Worm (Caenorhabditis elegans) whole organism, L1 larva: ENCODE measurements around the gene R10E8.2.

Experiments used
- alr-1 ChIP-seq: fragments of 200-800 bp; sonication (Bioruptor generic); optimal IDR thresholded peaks from 2 replicates; lab custom pipeline; 2018; ENCODE audit warnings: borderline replicate concordance, mild to moderate bottlenecking, missing genetic modification characterization, missing compliant biosample characterization
- ama-1 ChIP-seq: fragments of 150-350 bp; optimal IDR thresholded peaks from 2 replicates; lab custom pipeline; 2014
- ceh-88 ChIP-seq: fragments of 200-800 bp; sonication (Bioruptor generic); IDR thresholded peaks from 2 replicates; pipeline ENCODE4 v1.3.6; 2022; ENCODE audit warnings: missing genetic modification characterization, missing compliant biosample characterization
- egl-27 ChIP-seq, 2 experiments: fragments of 150-350 bp in 1 of 2; sonication (generic microtip); optimal IDR thresholded peaks; 3 replicates each; lab custom pipeline; 2017 to 2018; ENCODE audit warnings: missing biosample characterization in 2 of 2, missing genetic modification characterization in 2 of 2, missing genetic modification reagents in 2 of 2
- fos-1 ChIP-seq: fragments of 150-350 bp; optimal IDR thresholded peaks from 2 replicates; lab custom pipeline; 2014; ENCODE audit warnings: missing biosample characterization, missing genetic modification characterization
- lin-13 ChIP-seq: fragments of 150-350 bp; optimal IDR thresholded peaks from 2 replicates; lab custom pipeline; 2014; ENCODE audit warnings: missing biosample characterization, missing genetic modification reagents, missing genetic modification characterization
- lin-35 ChIP-seq, 2 experiments: fragments of 150-350 bp; optimal IDR thresholded peaks; 2 replicates each; lab custom pipeline; 2014; ENCODE audit warnings: missing biosample characterization in 2 of 2, missing genetic modification characterization in 2 of 2, missing genetic modification reagents in 2 of 2
- lsy-2 ChIP-seq, 2 experiments: fragments of 150-350 bp; optimal IDR thresholded peaks; 2 replicates each; lab custom pipeline; 2014; ENCODE audit warnings: missing biosample characterization in 2 of 2, missing genetic modification characterization in 2 of 2
- mab-9 ChIP-seq: fragments of 200-800 bp; sonication (Bioruptor generic); IDR thresholded peaks from 2 replicates; pipeline ENCODE4 v1.3.6; 2022; ENCODE audit warnings: missing genetic modification reagents, missing genetic modification characterization, missing compliant biosample characterization
- nhr-237 ChIP-seq: fragments of 150-350 bp; optimal IDR thresholded peaks from 2 replicates; lab custom pipeline; 2014; ENCODE audit warnings: missing biosample characterization, missing genetic modification characterization
- nhr-28 ChIP-seq: fragments of 150-350 bp; optimal IDR thresholded peaks from 2 replicates; lab custom pipeline; 2014; ENCODE audit warnings: missing biosample characterization, missing genetic modification characterization
- snpc-4 ChIP-seq: fragments of 150-350 bp; optimal IDR thresholded peaks from 2 replicates; lab custom pipeline; 2014; ENCODE audit warnings: missing biosample characterization, missing genetic modification characterization
- unc-130 ChIP-seq: fragments of 150-350 bp; optimal IDR thresholded peaks from 2 replicates; lab custom pipeline; 2017; ENCODE audit warnings: missing biosample characterization, missing genetic modification characterization, inconsistent platforms

DNA sequence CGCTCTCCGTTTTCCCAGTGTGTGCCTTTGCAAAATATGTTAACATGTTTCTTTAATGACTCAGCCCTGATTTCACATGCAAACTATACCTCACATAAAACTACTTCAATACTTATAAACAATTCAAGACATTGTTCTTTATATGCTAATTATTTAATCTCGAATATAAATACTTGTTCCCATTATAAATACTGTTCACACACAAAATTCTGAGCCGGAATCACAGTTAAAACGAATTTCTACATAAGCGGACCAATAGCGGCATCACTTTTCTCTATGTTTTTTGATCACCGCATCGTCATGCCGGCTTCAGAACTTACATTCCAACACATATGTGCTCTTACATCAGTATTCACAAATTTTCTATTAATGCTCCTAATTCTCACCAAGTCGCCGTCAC is 889 bp downstream of the R10E8.2 start, which contains the start of gene R10E8.5:
- TF ChIP-seq egl-27 (tag; optimal IDR thresholded peaks at IDR 0.05; lab: Kevin White, UChicago) (no peak), unc-130 (tag; lab: Kevin White, UChicago) (no peak), fos-1 (tag; lab: Kevin White, UChicago) (no peak), nhr-28 (no peak), ama-1 (lab: Kevin White, UChicago) (no peak), lin-13 (GFP tag; lab: Kevin White, UChicago) (no peak), alr-1 (tag; lab: Kevin White, UChicago) (no peak), snpc-4 (tag; lab: Kevin White, UChicago) (no peak), ceh-88 (no peak), mab-9 (GFP tag; lab: Robert Waterston, UW) (no peak), lin-35 (GFP tag; optimal IDR thresholded peaks at IDR 0.05; lab: Kevin White, UChicago) (no peak), nhr-237 (no peak), lsy-2 (tag; optimal IDR thresholded peaks at IDR 0.05; lab: Kevin White, UChicago) (no peak)
